Worm (Caenorhabditis elegans) whole organism, late embryonic: ENCODE data around the gene Y57A10B.6.

ENCODE experiments used
- ceh-2 ChIP-seq: sonication (generic microtip); optimal IDR thresholded peaks from 2 replicates; lab custom pipeline; 2016; ENCODE audit warnings: missing genotype, missing genetic modification characterization, missing compliant biosample characterization
- pqm-1 ChIP-seq: sonication (generic microtip); optimal IDR thresholded peaks from 2 replicates; lab custom pipeline; 2016; ENCODE audit warnings: missing genetic modification characterization, missing compliant biosample characterization

DNA sequence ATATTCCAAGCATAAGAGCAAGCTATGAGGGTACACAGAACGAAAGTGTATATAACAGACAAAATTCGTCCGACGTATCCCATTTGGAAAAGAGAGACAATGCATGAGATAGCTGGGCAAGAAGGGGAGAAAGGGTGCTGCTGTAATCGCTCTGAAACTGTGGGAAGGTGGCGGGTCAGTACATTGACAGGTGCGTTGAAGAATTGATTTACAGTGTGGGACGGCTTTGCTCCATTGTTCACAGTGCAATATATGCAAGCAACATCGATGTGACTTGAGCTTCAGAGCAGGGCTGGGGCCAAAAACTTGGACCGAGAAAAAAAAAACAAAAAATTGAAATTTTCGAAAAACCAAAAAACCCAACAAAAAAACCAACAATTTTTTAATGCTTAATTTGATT lies 20.2 kb downstream of the Y57A10B.6 start, which contains the start of gene F57G9.3:
- TF ChIP-seq ceh-2 (tag; lab: Kevin White, UChicago) (no peak), pqm-1 (tag; lab: Kevin White, UChicago) (no peak)
